Worm (Caenorhabditis elegans): ENCODE data around the gene srh-297.

Gene srh-297

DNA sequence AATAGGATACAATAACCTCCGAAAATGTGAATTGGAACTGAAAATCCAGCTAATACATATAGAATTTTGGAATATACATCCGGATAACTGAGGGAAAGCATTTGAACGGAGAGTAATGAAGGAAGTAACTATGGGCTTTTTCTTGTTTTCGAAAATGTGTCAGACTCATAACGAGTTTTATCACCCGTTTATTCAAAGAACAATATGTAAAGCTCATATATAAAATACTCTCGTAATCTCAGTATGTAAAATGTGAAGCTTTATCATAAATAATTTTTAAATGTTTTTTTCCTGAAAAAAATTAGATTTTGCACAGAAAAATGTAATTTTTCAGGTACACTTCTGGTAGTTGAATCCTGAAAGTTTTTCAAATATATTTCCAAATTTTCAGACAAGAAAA lies at the start of gene srh-297:
Gene srh-297, minus strand, starts transcription at position 101 of the 400 bp plus-strand sequence.
- TF ChIP-seq ama-1 (optimal IDR thresholded peaks at IDR 0.05) (no peak), mml-1 (tag; optimal IDR thresholded peaks at IDR 0.05) (no peak), ceh-16 (tag; optimal IDR thresholded peaks at IDR 0.05) (no peak), nhr-43 (tag; optimal IDR thresholded peaks at IDR 0.05; ENCODE audit: poor library complexity, severe bottlenecking) (no peak), eor-1 (tag; optimal IDR thresholded peaks at IDR 0.05) (no peak), ztf-4 (tag; optimal IDR thresholded peaks at IDR 0.05) (no peak), egl-27 (tag; optimal IDR thresholded peaks at IDR 0.05) (no peak), nhr-77 (tag; optimal IDR thresholded peaks at IDR 0.05) (no peak), pqm-1 (tag; optimal IDR thresholded peaks at IDR 0.05) (no peak), lsy-12 (tag; optimal IDR thresholded peaks at IDR 0.05) (no peak), nhr-25 (tag; optimal IDR thresholded peaks at IDR 0.05) (no peak), tbx-2 (tag; optimal IDR thresholded peaks at IDR 0.05) (no peak), ZK546.5 (tag; optimal IDR thresholded peaks at IDR 0.05) (no peak), lin-39 (tag; optimal IDR thresholded peaks at IDR 0.05) (no peak)

DNA sequence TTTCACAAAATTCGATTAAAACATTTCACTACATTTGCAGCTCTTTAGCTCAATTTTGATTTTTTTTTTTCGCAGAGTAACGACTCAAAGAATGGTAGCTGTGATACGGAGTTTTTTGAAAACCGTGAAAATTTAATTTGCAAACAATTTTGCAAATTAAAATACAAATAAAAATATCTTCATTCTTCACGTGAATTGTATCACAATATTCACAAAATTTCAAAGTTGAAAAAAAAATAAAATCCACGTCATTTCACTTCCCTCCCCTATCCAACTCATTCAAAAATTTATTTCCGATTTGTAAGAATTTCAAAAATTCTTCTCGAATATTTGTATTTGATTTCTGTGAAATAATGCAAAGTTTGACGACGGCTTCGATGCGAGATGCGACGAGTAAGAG lies 48.3 kb upstream of the srh-297 start, which contains the start of gene wht-4:
Gene wht-4, plus strand, starts transcription at position 301 of the 400 bp plus-strand sequence.
- TF ChIP-seq sea-2 (GFP tag; optimal IDR thresholded peaks at IDR 0.05) (no peak), nhr-76 (tag; optimal IDR thresholded peaks at IDR 0.05) (no peak), aly-2 (tag; optimal IDR thresholded peaks at IDR 0.05) (no peak), fos-1 (tag; optimal IDR thresholded peaks at IDR 0.05) (no peak), fkh-2 (tag; optimal IDR thresholded peaks at IDR 0.05) (no peak), ceh-28 (tag; optimal IDR thresholded peaks at IDR 0.05) (no peak), nhr-43 (tag; optimal IDR thresholded peaks at IDR 0.05; ENCODE audit: poor library complexity, severe bottlenecking) (no peak), skn-1 (tag; optimal IDR thresholded peaks at IDR 0.05) (no peak), ama-1 (optimal IDR thresholded peaks at IDR 0.05) (no peak), mml-1 (tag; optimal IDR thresholded peaks at IDR 0.05) (no peak)

DNA sequence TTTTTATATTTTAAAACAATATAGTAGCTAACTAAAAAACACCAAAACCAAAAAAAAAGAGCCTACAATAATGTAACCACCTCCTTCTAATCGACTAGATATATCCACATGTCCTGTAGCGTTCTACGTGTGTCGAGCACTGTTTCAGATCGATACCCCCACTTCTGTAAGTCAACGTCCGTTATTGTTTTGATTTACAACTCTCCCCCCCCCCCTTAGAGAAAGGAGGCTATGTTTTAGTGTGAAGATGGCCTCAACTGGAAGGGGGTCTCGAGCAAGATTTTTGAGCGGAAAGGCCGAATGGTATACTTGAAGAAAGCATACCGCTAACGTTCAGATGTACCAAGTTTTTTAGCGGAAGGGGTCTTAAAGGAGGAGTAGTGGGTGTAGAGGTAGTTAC lies 47.4 kb upstream of the srh-297 start, which contains the start of gene F02E11.4:
Gene F02E11.4, minus strand, starts transcription at position 101 of the 400 bp plus-strand sequence.
- TF ChIP-seq nhr-77 (tag; optimal IDR thresholded peaks at IDR 0.05) (no peak), fkh-2 (tag; optimal IDR thresholded peaks at IDR 0.05) (no peak), ztf-4 (tag; optimal IDR thresholded peaks at IDR 0.05) (no peak), aly-2 (tag; optimal IDR thresholded peaks at IDR 0.05) (no peak), skn-1 (tag; optimal IDR thresholded peaks at IDR 0.05) (no peak), egl-5 (tag; optimal IDR thresholded peaks at IDR 0.05) (no peak), daf-12 (tag; optimal IDR thresholded peaks at IDR 0.05) (no peak), nhr-23 (tag; optimal IDR thresholded peaks at IDR 0.05) (no peak), nhr-11 (tag; optimal IDR thresholded peaks at IDR 0.05) (no peak), pha-4 (tag; optimal IDR thresholded peaks at IDR 0.05) (no peak), nhr-12 (tag; optimal IDR thresholded peaks at IDR 0.05) (no peak), elt-1 (tag; optimal IDR thresholded peaks at IDR 0.05) (no peak), nhr-67 (tag; optimal IDR thresholded peaks at IDR 0.05) (no peak), eor-1 (tag; optimal IDR thresholded peaks at IDR 0.05) (no peak), zag-1 (tag; optimal IDR thresholded peaks at IDR 0.05) (no peak), tbx-2 (tag; optimal IDR thresholded peaks at IDR 0.05) (no peak), pqm-1 (tag; optimal IDR thresholded peaks at IDR 0.05) (no peak), nhr-28 (tag; optimal IDR thresholded peaks at IDR 0.05) (no peak), lsy-12 (tag; optimal IDR thresholded peaks at IDR 0.05) (no peak)

DNA sequence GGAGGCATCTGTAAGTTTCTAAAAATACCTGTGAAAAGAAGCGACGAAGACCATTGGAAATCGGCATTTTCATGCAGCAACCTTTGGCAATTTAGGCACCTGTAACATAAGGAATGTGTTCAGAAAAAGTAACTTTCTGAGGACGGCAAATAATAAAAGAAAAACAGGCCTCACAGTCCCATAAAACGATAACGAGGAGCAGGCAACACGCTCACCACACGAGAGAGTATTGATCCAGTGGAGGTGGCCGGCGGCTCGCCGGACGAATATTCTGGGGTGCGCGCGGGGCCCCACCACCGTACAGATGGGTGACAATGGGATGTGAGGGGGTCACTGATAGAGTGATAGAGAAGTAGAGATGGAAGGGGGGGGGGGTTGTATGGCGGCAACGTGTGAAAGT lies 44.6 kb upstream of the srh-297 start, which contains the start of gene F02E11.3:
Gene F02E11.3, minus strand, starts transcription at position 101 of the 400 bp plus-strand sequence.
- TF ChIP-seq lin-39 (tag; optimal IDR thresholded peaks at IDR 0.05) (no peak), zag-1 (tag; optimal IDR thresholded peaks at IDR 0.05) (no peak), fkh-2 (tag; optimal IDR thresholded peaks at IDR 0.05) (no peak), unc-39 (tag; optimal IDR thresholded peaks at IDR 0.05) (no peak), jun-1 (tag; optimal IDR thresholded peaks at IDR 0.05) (no peak), elt-3 (tag; optimal IDR thresholded peaks at IDR 0.05) (no peak)

DNA sequence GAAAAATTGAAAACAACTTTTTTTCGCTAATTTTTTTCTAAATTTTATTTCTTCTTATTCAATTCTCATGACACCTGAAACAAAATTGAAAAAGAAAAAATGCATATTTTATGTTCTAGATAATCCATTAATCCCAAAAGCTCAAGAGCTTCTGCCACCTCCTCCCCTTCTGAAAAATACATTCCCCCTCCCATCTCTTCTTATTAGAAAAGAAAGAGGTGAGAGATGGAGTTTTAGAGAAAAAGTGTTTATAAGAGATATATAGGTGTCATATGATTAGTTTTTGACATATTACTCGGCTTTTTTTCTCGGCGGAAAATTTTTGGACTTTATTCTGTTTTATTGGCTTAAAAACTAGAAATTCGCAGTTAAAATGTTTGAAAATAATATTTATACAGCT lies 40.3 kb upstream of the srh-297 start:
- TF ChIP-seq ceh-16 (tag; optimal IDR thresholded peaks at IDR 0.05) (no peak), fos-1 (tag; optimal IDR thresholded peaks at IDR 0.05) (no peak), ama-1 (optimal IDR thresholded peaks at IDR 0.05) (no peak), snpc-4 (tag; optimal IDR thresholded peaks at IDR 0.05) (no peak), ceh-82 (tag; optimal IDR thresholded peaks at IDR 0.05) (no peak), elt-1 (tag; optimal IDR thresholded peaks at IDR 0.05) (no peak), daf-12 (tag; optimal IDR thresholded peaks at IDR 0.05) (no peak), tbx-2 (tag; optimal IDR thresholded peaks at IDR 0.05) (no peak), ztf-4 (tag; optimal IDR thresholded peaks at IDR 0.05) (no peak), pha-4 (tag; optimal IDR thresholded peaks at IDR 0.05) (no peak), fkh-10 (GFP tag; optimal IDR thresholded peaks at IDR 0.05) (no peak), nfya-1 (tag; optimal IDR thresholded peaks at IDR 0.05; ENCODE audit: insufficient read depth) (no peak), pqm-1 (tag; optimal IDR thresholded peaks at IDR 0.05) (no peak), jun-1 (tag; optimal IDR thresholded peaks at IDR 0.05) (no peak), skn-1 (tag; optimal IDR thresholded peaks at IDR 0.05) (no peak)

Data from whole organism, L3 larva.